Fruit fly (Drosophila melanogaster): ENCODE data around the gene Meltrin.
A peak's percentile ranks its signal among the peaks of the same experiment; 100 is the strongest.

- no peak for TF ChIP-seq CG6765 (GFP tag; optimal IDR thresholded peaks at IDR 0.05)
- no peak for TF ChIP-seq CG10565 (GFP tag; optimal IDR thresholded peaks at IDR 0.05)
- no peak for TF ChIP-seq Mes4 (GFP tag; optimal IDR thresholded peaks at IDR 0.05)
- TF ChIP-seq CG5180 (GFP tag; optimal IDR thresholded peaks at IDR 0.05) = no peak
- TF ChIP-seq CG17829 (tag; optimal IDR thresholded peaks at IDR 0.05) = no peak
- no peak for TF ChIP-seq Hr78 (GFP tag; optimal IDR thresholded peaks at IDR 0.05)
- TF ChIP-seq CG2116 (GFP tag; optimal IDR thresholded peaks at IDR 0.05) = peak; percentile 22
These were observed 20.0 kb downstream of the Meltrin start for dm6 chr3R:14677065-14677464.

Measured in whole organism, embryonic.